Worm (Caenorhabditis elegans) whole organism, young adult: ENCODE measurements around the gene T27A1.3.

Source experiments
- B0035.1 ChIP-seq: sonication (generic microtip); optimal IDR thresholded peaks from 2 replicates; lab custom pipeline; 2016; ENCODE audit warnings: missing genetic modification characterization, mild to moderate bottlenecking, missing compliant biosample characterization, missing genotype, missing genetic modification reagents
- F49E8.2 ChIP-seq: sonication (generic microtip); optimal IDR thresholded peaks from 3 replicates; lab custom pipeline; 2017; ENCODE audit warnings: missing genetic modification characterization, mild to moderate bottlenecking, missing compliant biosample characterization, antibody characterized with exemption, moderate library complexity; ENCODE audit not compliant: insufficient read depth
- ama-1 ChIP-seq, 3 experiments: fragments of 150-350 bp in 1 of 3; sonication (generic microtip) in 2 of 3; optimal IDR thresholded peaks; 2 replicates each; lab custom pipeline; 2014 to 2018; ENCODE audit warnings: missing biosample characterization in 2 of 3, missing genetic modification characterization in 2 of 3, missing genetic modification reagents in 2 of 3
- bed-2 ChIP-seq: fragments of 200-800 bp; sonication (Bioruptor generic); IDR thresholded peaks from 2 replicates; pipeline ENCODE4 v1.3.6; 2022; ENCODE audit warnings: missing genetic modification reagents, missing genetic modification characterization, missing compliant biosample characterization
- ceh-58 ChIP-seq: fragments of 200-800 bp; sonication (Bioruptor generic); IDR thresholded peaks from 2 replicates; pipeline ENCODE4 v1.3.6; 2022; ENCODE audit warnings: missing genetic modification characterization, missing compliant biosample characterization
- pha-4 ChIP-seq: fragments of 150-350 bp; sonication (generic microtip); optimal IDR thresholded peaks from 2 replicates; lab custom pipeline; 2014; ENCODE audit warnings: missing biosample characterization, missing genetic modification reagents, missing genetic modification characterization
- rec-8 ChIP-seq, 2 experiments: sonication (generic microtip); optimal IDR thresholded peaks; 2 replicates each; lab custom pipeline; 2016; ENCODE audit warnings: mild to moderate bottlenecking in 2 of 2, missing genetic modification characterization in 2 of 2, missing genetic modification reagents in 2 of 2, missing genotype in 2 of 2, missing biosample characterization in 1 of 2, missing compliant biosample characterization in 1 of 2, moderate library complexity in 1 of 2

- TF ChIP-seq ama-1 (optimal IDR thresholded peaks at IDR 0.05; lab: Kevin White, UChicago) (no peak), ama-1 (GFP tag; optimal IDR thresholded peaks at IDR 0.05; lab: Kevin White, UChicago) (no peak), bed-2 (no peak), rec-8 (tag; optimal IDR thresholded peaks at IDR 0.05; lab: Kevin White, UChicago) (no peak), B0035.1 (no peak), F49E8.2 (no peak), ceh-58 (GFP tag; lab: Robert Waterston, UW) (no peak), pha-4 (tag; lab: Kevin White, UChicago) (no peak)
Measured at ce11 chrII:584321-584848, 49.1 kb downstream of the T27A1.3 start, which contains the start of the genes W08F4.12 and W08F4.13.
